Fruit fly (Drosophila melanogaster) whole organism, embryonic: Measurements from ENCODE around the gene CG1965.

ENCODE experiments used
- Atf6 ChIP-seq: fragments of 200-800 bp; sonication (Bioruptor generic); IDR thresholded peaks from 2 replicates; pipeline ENCODE4 v1.3.6; 2022; ENCODE audit warnings: missing biosample characterization, missing genetic modification characterization
- BEAF-32 ChIP-seq: fragments of 200-800 bp; sonication (Bioruptor generic); optimal IDR thresholded peaks from 3 replicates; lab custom pipeline; 2017; ENCODE audit warnings: missing biosample characterization, missing genetic modification characterization, mild to moderate bottlenecking, moderate library complexity, missing genetic modification reagents
- CG12744 ChIP-seq: fragments of 200-800 bp; sonication (Bioruptor generic); optimal IDR thresholded peaks from 2 replicates; lab custom pipeline; 2016; ENCODE audit warnings: missing biosample characterization, missing genetic modification characterization
- CG15073 ChIP-seq: fragments of 200-800 bp; sonication (Bioruptor generic); optimal IDR thresholded peaks from 2 replicates; lab custom pipeline; 2016; ENCODE audit warnings: missing biosample characterization, missing genetic modification characterization
- CG17328 ChIP-seq: fragments of 200-800 bp; sonication (Bioruptor generic); IDR thresholded peaks from 2 replicates; pipeline ENCODE4 v1.3.6; 2022; ENCODE audit warnings: missing biosample characterization, missing genetic modification characterization
- CG2116 ChIP-seq: fragments of 200-800 bp; sonication (Bioruptor generic); optimal IDR thresholded peaks from 3 replicates; lab custom pipeline; 2018; ENCODE audit warnings: missing biosample characterization, mild to moderate bottlenecking, missing genetic modification characterization
- CG2875 ChIP-seq: fragments of 200-800 bp; sonication (Bioruptor generic); optimal IDR thresholded peaks from 2 replicates; lab custom pipeline; 2017; ENCODE audit warnings: missing biosample characterization, mild to moderate bottlenecking, missing genetic modification characterization, missing genetic modification reagents
- CG31388 ChIP-seq: fragments of 200-800 bp; sonication (Bioruptor generic); optimal IDR thresholded peaks from 2 replicates; lab custom pipeline; 2016; ENCODE audit warnings: missing biosample characterization, missing genetic modification characterization
- CG32772 ChIP-seq: fragments of 200-800 bp; sonication (Bioruptor generic); IDR thresholded peaks from 2 replicates; pipeline ENCODE4 v1.3.6; 2022; ENCODE audit warnings: missing biosample characterization, missing genetic modification characterization
- CG33557 ChIP-seq: fragments of 200-800 bp; sonication (Bioruptor generic); optimal IDR thresholded peaks from 2 replicates; lab custom pipeline; 2019; ENCODE audit warnings: missing biosample characterization, mild to moderate bottlenecking, missing genetic modification characterization, moderate library complexity
- CG3838 ChIP-seq: fragments of 200-800 bp; sonication (Bioruptor generic); optimal IDR thresholded peaks from 3 replicates; lab custom pipeline; 2016; ENCODE audit warnings: missing biosample characterization, missing genetic modification characterization
- CG42726 ChIP-seq: fragments of 200-800 bp; sonication (Bioruptor generic); IDR thresholded peaks from 2 replicates; pipeline ENCODE4 v1.3.6; 2022; ENCODE audit warnings: missing biosample characterization, missing genetic modification characterization; ENCODE audit not compliant: partially characterized antibody
- CG43689 ChIP-seq: fragments of 200-800 bp; sonication (Bioruptor generic); IDR thresholded peaks from 2 replicates; pipeline ENCODE4 v1.3.6; 2022; ENCODE audit warnings: missing biosample characterization, missing genetic modification characterization
- CG4707 ChIP-seq: fragments of 200-800 bp; sonication (Bioruptor generic); optimal IDR thresholded peaks from 2 replicates; lab custom pipeline; 2018; ENCODE audit warnings: missing biosample characterization, mild to moderate bottlenecking, missing genetic modification characterization, moderate library complexity
- CG4820 ChIP-seq: fragments of 200-800 bp; sonication (Bioruptor generic); optimal IDR thresholded peaks from 3 replicates; lab custom pipeline; 2016; ENCODE audit warnings: missing biosample characterization, missing genetic modification characterization
- CG6254 ChIP-seq: fragments of 200-800 bp; sonication (Bioruptor generic); optimal IDR thresholded peaks from 3 replicates; lab custom pipeline; 2017; ENCODE audit warnings: mild to moderate bottlenecking, missing biosample characterization, missing genetic modification reagents, missing genetic modification characterization
- CG7745 ChIP-seq: fragments of 200-800 bp; sonication (Bioruptor generic); optimal IDR thresholded peaks from 2 replicates; lab custom pipeline; 2018; ENCODE audit warnings: missing biosample characterization, mild to moderate bottlenecking, missing genetic modification characterization, moderate library complexity
- CG7987 ChIP-seq: fragments of 200-800 bp; sonication (Bioruptor generic); optimal IDR thresholded peaks from 2 replicates; lab custom pipeline; 2018; ENCODE audit warnings: missing biosample characterization, mild to moderate bottlenecking, missing genetic modification characterization, moderate library complexity
- CG8944 ChIP-seq: fragments of 200-800 bp; sonication (Bioruptor generic); optimal IDR thresholded peaks from 3 replicates; lab custom pipeline; 2016; ENCODE audit warnings: missing biosample characterization, missing genetic modification characterization
- CkIIα-i1 ChIP-seq: fragments of 200-800 bp; sonication (Bioruptor generic); IDR thresholded peaks from 2 replicates; pipeline ENCODE4 v1.3.6; 2022; ENCODE audit warnings: missing biosample characterization, missing genetic modification characterization
- Fer2 ChIP-seq: fragments of 200-800 bp; sonication (Bioruptor generic); optimal IDR thresholded peaks from 2 replicates; lab custom pipeline; 2018; ENCODE audit warnings: missing biosample characterization, mild to moderate bottlenecking, missing genetic modification characterization, moderate library complexity
- Kr ChIP-seq: fragments of 200-800 bp; sonication (Bioruptor generic); optimal IDR thresholded peaks from 2 replicates; lab custom pipeline; 2017; ENCODE audit warnings: missing biosample characterization, mild to moderate bottlenecking, missing genetic modification characterization
- Mad ChIP-seq: fragments of 200-800 bp; sonication (Bioruptor generic); optimal IDR thresholded peaks from 2 replicates; lab custom pipeline; 2016; ENCODE audit warnings: missing biosample characterization, missing genetic modification characterization
- NC2α ChIP-seq: fragments of 200-800 bp; sonication (Bioruptor generic); optimal IDR thresholded peaks from 2 replicates; lab custom pipeline; 2016; ENCODE audit warnings: missing biosample characterization, missing genetic modification characterization
- Oaz ChIP-seq: fragments of 200-800 bp; sonication (Bioruptor generic); IDR thresholded peaks from 2 replicates; pipeline ENCODE4 v1.3.6; 2022; ENCODE audit warnings: missing biosample characterization, missing genetic modification characterization
- Ptx1 ChIP-seq: fragments of 200-800 bp; sonication (Bioruptor generic); IDR thresholded peaks from 2 replicates; pipeline ENCODE4 v1.3.6; 2022; ENCODE audit warnings: missing biosample characterization, missing genetic modification characterization
- Rx ChIP-seq: fragments of 200-800 bp; sonication (Bioruptor generic); IDR thresholded peaks from 2 replicates; pipeline ENCODE4 v1.3.6; 2022; ENCODE audit warnings: missing biosample characterization, missing genetic modification characterization
- Sry-δ ChIP-seq: fragments of 200-800 bp; sonication (Bioruptor generic); optimal IDR thresholded peaks from 2 replicates; lab custom pipeline; 2016; ENCODE audit warnings: missing biosample characterization, missing genetic modification characterization
- ara ChIP-seq: fragments of 200-800 bp; sonication (Bioruptor generic); IDR thresholded peaks from 2 replicates; pipeline ENCODE4 v1.3.6; 2022; ENCODE audit warnings: missing biosample characterization, missing genetic modification characterization
- az2 ChIP-seq: fragments of 200-800 bp; sonication (Bioruptor generic); optimal IDR thresholded peaks from 3 replicates; lab custom pipeline; 2016; ENCODE audit warnings: missing biosample characterization, missing genetic modification characterization
- bigmax ChIP-seq: fragments of 200-800 bp; sonication (Bioruptor generic); optimal IDR thresholded peaks from 2 replicates; lab custom pipeline; 2018; ENCODE audit warnings: missing biosample characterization, mild to moderate bottlenecking, missing genetic modification characterization
- cad ChIP-seq: fragments of >200 bp; optimal IDR thresholded peaks from 2 replicates; lab custom pipeline; 2017; ENCODE audit warnings: missing biosample characterization, missing genetic modification characterization
- ci ChIP-seq: fragments of 200-800 bp; sonication (Bioruptor generic); IDR thresholded peaks from 3 replicates; pipeline ENCODE4 v1.3.6; 2022; ENCODE audit warnings: missing biosample characterization, missing genetic modification characterization
- crp ChIP-seq, 2 experiments: fragments of 200-800 bp; sonication (Bioruptor generic); optimal IDR thresholded peaks; 2 replicates in 1 of 2; 3 replicates in 1 of 2; lab custom pipeline; 2017; ENCODE audit warnings: missing biosample characterization in 2 of 2, missing genetic modification characterization in 2 of 2, mild to moderate bottlenecking in 1 of 2, moderate library complexity in 1 of 2
- dpn ChIP-seq, 2 experiments: fragments of 200-800 bp; sonication (Bioruptor generic); optimal IDR thresholded peaks; 3 replicates each; lab custom pipeline; 2016; ENCODE audit warnings: missing biosample characterization in 2 of 2, missing genetic modification characterization in 2 of 2
- en ChIP-seq: fragments of 200-800 bp; sonication (Bioruptor generic); optimal IDR thresholded peaks from 2 replicates; lab custom pipeline; 2016; ENCODE audit warnings: missing biosample characterization, missing genetic modification characterization
- eve ChIP-seq, 2 experiments: fragments of >200 bp; optimal IDR thresholded peaks; 2 replicates each; lab custom pipeline; 2017; ENCODE audit warnings: missing biosample characterization in 2 of 2, missing genetic modification characterization in 2 of 2
- gsb-n ChIP-seq: fragments of 200-800 bp; sonication (Bioruptor generic); optimal IDR thresholded peaks from 3 replicates; lab custom pipeline; 2018; ENCODE audit warnings: missing biosample characterization, mild to moderate bottlenecking, missing genetic modification characterization
- h ChIP-seq: fragments of >200 bp; optimal IDR thresholded peaks from 2 replicates; lab custom pipeline; 2017
- hbn ChIP-seq: fragments of 200-800 bp; sonication (Bioruptor generic); IDR thresholded peaks from 2 replicates; pipeline ENCODE4 v1.3.6; 2022; ENCODE audit warnings: missing biosample characterization, missing genetic modification characterization; ENCODE audit not compliant: partially characterized antibody
- her ChIP-seq: fragments of 200-800 bp; sonication (Bioruptor generic); optimal IDR thresholded peaks from 2 replicates; lab custom pipeline; 2016; ENCODE audit warnings: missing biosample characterization, missing genetic modification characterization
- hkb ChIP-seq, 2 experiments: fragments of 200-800 bp in 1 of 2; fragments of >200 bp in 1 of 2; sonication (Bioruptor generic) in 1 of 2; IDR thresholded peaks in 1 of 2; optimal IDR thresholded peaks in 1 of 2; 2 replicates each; pipeline versions ENCODE4 v1.3.6 to Lab custom; 2017 to 2022; ENCODE audit warnings: missing biosample characterization in 1 of 2, missing genetic modification characterization in 1 of 2
- ken ChIP-seq: fragments of 200-800 bp; sonication (Bioruptor generic); IDR thresholded peaks from 3 replicates; pipeline ENCODE4 v1.3.6; 2022; ENCODE audit warnings: missing biosample characterization, missing genetic modification characterization
- prd ChIP-seq, 3 experiments: fragments of >200 bp in 2 of 3; fragments of 200-800 bp in 1 of 3; sonication (Bioruptor generic) in 1 of 3; optimal IDR thresholded peaks in 2 of 3; IDR thresholded peaks in 1 of 3; 2 replicates in 2 of 3; 3 replicates in 1 of 3; pipeline versions ENCODE4 v1.3.6 to Lab custom; 2017 to 2022; ENCODE audit warnings: missing biosample characterization in 1 of 3, missing genetic modification characterization in 1 of 3
- stc ChIP-seq: fragments of 200-800 bp; sonication (Bioruptor generic); IDR thresholded peaks from 2 replicates; pipeline ENCODE4 v1.3.6; 2022; ENCODE audit warnings: missing biosample characterization, missing genetic modification characterization
- tin ChIP-seq: fragments of 200-800 bp; sonication (Bioruptor generic); optimal IDR thresholded peaks from 3 replicates; lab custom pipeline; 2016; ENCODE audit warnings: missing biosample characterization, missing genetic modification characterization
- toy ChIP-seq: fragments of 200-800 bp; sonication (Bioruptor generic); IDR thresholded peaks from 2 replicates; pipeline ENCODE4 v1.3.6; 2022; ENCODE audit warnings: missing biosample characterization, missing genetic modification characterization
- trem ChIP-seq: fragments of 200-800 bp; optimal IDR thresholded peaks from 3 replicates; lab custom pipeline; 2019; ENCODE audit warnings: missing biosample characterization, mild to moderate bottlenecking, missing genetic modification characterization, moderate library complexity
- tup ChIP-seq: fragments of 200-800 bp; sonication (Bioruptor generic); optimal IDR thresholded peaks from 2 replicates; lab custom pipeline; 2016; ENCODE audit warnings: missing biosample characterization, mild to moderate bottlenecking, missing genetic modification characterization, moderate library complexity
- vfl ChIP-seq: fragments of 200-800 bp; sonication (Bioruptor generic); optimal IDR thresholded peaks from 2 replicates; lab custom pipeline; 2016; ENCODE audit warnings: missing biosample characterization, missing genetic modification characterization
- vvl ChIP-seq: fragments of 200-800 bp; sonication (Bioruptor generic); IDR thresholded peaks from 2 replicates; pipeline ENCODE4 v1.3.6; 2022; ENCODE audit warnings: missing biosample characterization, missing genetic modification characterization

The CG1965 gene

DNA sequence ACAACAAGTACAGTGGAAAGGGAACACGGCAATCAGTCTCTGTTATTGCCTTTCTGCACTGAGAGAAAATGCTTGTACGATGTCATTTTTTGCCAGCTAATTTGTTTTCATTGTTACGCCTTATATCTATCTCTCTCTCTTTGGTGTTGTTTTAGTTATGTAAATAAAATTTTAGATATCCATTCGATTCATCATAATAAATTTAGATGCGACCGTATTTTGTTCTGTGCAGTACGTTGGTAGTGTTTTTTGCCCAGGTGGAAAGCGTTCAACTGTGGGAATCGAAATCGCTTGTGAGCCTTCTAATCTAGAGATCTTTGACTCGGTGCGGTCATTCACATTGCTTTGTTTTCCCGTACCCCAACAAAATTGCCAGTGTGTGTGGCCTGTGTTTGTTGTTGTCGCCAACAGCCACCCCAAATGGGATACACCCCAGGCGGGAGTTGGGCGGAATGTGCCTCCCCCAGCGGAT is 8.5 kb downstream of the CG1965 start (continued):
- TF ChIP-seq Mad (peak; percentile 86), CG4707 (GFP tag; lab: Kevin White, UChicago) (peak; percentile 80), CG6254 (GFP tag; lab: Kevin White, UChicago) (peak; percentile 80), CG2116 (GFP tag; lab: Kevin White, UChicago) (peak; percentile 64), ci (GFP tag; lab: Robert Waterston, UW) (no peak), hkb (optimal IDR thresholded peaks at IDR 0.05; lab: Kevin White, UChicago) (no peak), hkb (GFP tag; IDR thresholded peaks at IDR 0.05; lab: Robert Waterston, UW) (no peak), eve (GFP tag; optimal IDR thresholded peaks at IDR 0.05; lab: Kevin White, UChicago) (no peak), stc (GFP tag; lab: Robert Waterston, UW) (no peak), CG33557 (GFP tag; lab: Kevin White, UChicago) (peak; percentile 65), gsb-n (tag; lab: Kevin White, UChicago) (peak; percentile 83), Fer2 (tag; lab: Kevin White, UChicago) (peak; percentile 64), ara (no peak), crp (GFP tag; optimal IDR thresholded peaks at IDR 0.05; lab: Kevin White, UChicago) (peak in 1 of 2 experiments; percentile 45), Kr (no peak), CkIIα-i1 (no peak), CG42726 (GFP tag; lab: Robert Waterston, UW) (no peak), tin (GFP tag; lab: Kevin White, UChicago) (peak; percentile 91), NC2α (GFP tag; lab: Kevin White, UChicago) (peak; percentile 68), CG4820 (GFP tag; lab: Kevin White, UChicago) (peak; percentile 88), prd (optimal IDR thresholded peaks at IDR 0.05; lab: Kevin White, UChicago) (no peak), prd (GFP tag; IDR thresholded peaks at IDR 0.05; lab: Robert Waterston, UW) (no peak), Atf6 (GFP tag; lab: Robert Waterston, UW) (no peak), CG7987 (GFP tag; lab: Kevin White, UChicago) (peak; percentile 77), CG7745 (peak; percentile 30), CG31388 (GFP tag; lab: Kevin White, UChicago) (peak; percentile 70), toy (no peak), CG3838 (GFP tag; lab: Kevin White, UChicago) (peak; percentile 66), dpn (GFP tag; optimal IDR thresholded peaks at IDR 0.05; lab: Kevin White, UChicago) (peak; percentile 89 to 93), CG8944 (GFP tag; lab: Kevin White, UChicago) (peak; percentile 85), CG15073 (peak; percentile 34), cad (no peak), Rx (GFP tag; lab: Robert Waterston, UW) (no peak), CG2875 (GFP tag; lab: Kevin White, UChicago) (peak; percentile 75), az2 (GFP tag; lab: Kevin White, UChicago) (peak; percentile 89), CG43689 (no peak), vvl (GFP tag; lab: Robert Waterston, UW) (no peak), Ptx1 (GFP tag; lab: Robert Waterston, UW) (no peak), ken (GFP tag; lab: Robert Waterston, UW) (no peak), trem (tag; lab: Kevin White, UChicago) (peak; percentile 82), bigmax (no peak), Oaz (no peak), BEAF-32 (GFP tag; lab: Kevin White, UChicago) (no peak), hbn (GFP tag; lab: Robert Waterston, UW) (no peak), h (lab: Kevin White, UChicago) (no peak), en (GFP tag; lab: Kevin White, UChicago) (peak; percentile 85), CG32772 (GFP tag; lab: Robert Waterston, UW) (no peak), tup (GFP tag; lab: Kevin White, UChicago) (peak; percentile 67), vfl (GFP tag; lab: Kevin White, UChicago) (peak; percentile 76), CG12744 (GFP tag; lab: Kevin White, UChicago) (peak; percentile 88), CG17328 (no peak), her (GFP tag; lab: Kevin White, UChicago) (peak; percentile 85), Sry-δ (GFP tag; lab: Kevin White, UChicago) (peak; percentile 56)
